Worm (Caenorhabditis elegans) whole organism, L2 larva: Measurements from ENCODE around the gene ribo-1.

Experiments used
- F13H6.1 ChIP-seq: sonication (generic microtip); optimal IDR thresholded peaks from 2 replicates; lab custom pipeline; 2016; ENCODE audit warnings: missing genetic modification characterization, missing compliant biosample characterization
- aly-2 ChIP-seq: fragments of 150-350 bp; optimal IDR thresholded peaks from 2 replicates; lab custom pipeline; 2014; ENCODE audit warnings: missing biosample characterization, missing genetic modification characterization
- ama-1 ChIP-seq: fragments of 150-350 bp; optimal IDR thresholded peaks from 2 replicates; lab custom pipeline; 2018; ENCODE audit warnings: inconsistent platforms
- ceh-82 ChIP-seq: fragments of 150-350 bp; optimal IDR thresholded peaks from 2 replicates; lab custom pipeline; 2014; ENCODE audit warnings: missing biosample characterization, missing genetic modification characterization
- dmd-4 ChIP-seq: sonication (generic microtip); optimal IDR thresholded peaks from 2 replicates; lab custom pipeline; 2017; ENCODE audit warnings: missing biosample characterization, missing genetic modification characterization
- elt-1 ChIP-seq: fragments of 150-350 bp; optimal IDR thresholded peaks from 2 replicates; lab custom pipeline; 2014; ENCODE audit warnings: missing biosample characterization, missing genetic modification characterization
- lin-13 ChIP-seq: fragments of 150-350 bp; optimal IDR thresholded peaks from 2 replicates; lab custom pipeline; 2014; ENCODE audit warnings: missing biosample characterization, missing genetic modification reagents, missing genetic modification characterization
- nhr-11 ChIP-seq: fragments of 150-350 bp; optimal IDR thresholded peaks from 2 replicates; lab custom pipeline; 2014; ENCODE audit warnings: missing biosample characterization, missing genetic modification characterization
- nhr-6 ChIP-seq: fragments of 150-350 bp; optimal IDR thresholded peaks from 2 replicates; lab custom pipeline; 2014; ENCODE audit warnings: missing biosample characterization, missing genetic modification characterization
- skn-1 ChIP-seq: sonication (generic microtip); optimal IDR thresholded peaks from 2 replicates; lab custom pipeline; 2017; ENCODE audit warnings: missing biosample characterization, missing genetic modification characterization
- sma-3 ChIP-seq: sonication (generic microtip); optimal IDR thresholded peaks from 2 replicates; lab custom pipeline; 2016; ENCODE audit warnings: missing genetic modification reagents, missing genetic modification characterization, missing compliant biosample characterization
- unc-39 ChIP-seq: fragments of 150-350 bp; optimal IDR thresholded peaks from 2 replicates; lab custom pipeline; 2014; ENCODE audit warnings: missing biosample characterization, missing genetic modification characterization

- TF ChIP-seq ceh-82 (tag; lab: Kevin White, UChicago) (no peak), unc-39 (tag; lab: Kevin White, UChicago) (no peak), nhr-6 (tag; lab: Kevin White, UChicago) (peak; percentile 13), ama-1 (lab: Kevin White, UChicago) (no peak), sma-3 (no peak), aly-2 (no peak), elt-1 (tag; lab: Kevin White, UChicago) (no peak), skn-1 (tag; lab: Kevin White, UChicago) (no peak), lin-13 (peak; percentile 17), nhr-11 (tag; lab: Kevin White, UChicago) (no peak), dmd-4 (tag; lab: Kevin White, UChicago) (no peak), F13H6.1 (tag; lab: Kevin White, UChicago) (peak; percentile 78)
Observed at ce11 chrIV:6878912-6879554, 31.4 kb upstream of the ribo-1 start.
